Fruit fly (Drosophila melanogaster): ENCODE results near the gene PsGEF.

Gene PsGEF

dm6 chrX:2340009-2340733, 47.3 kb downstream of the PsGEF start:
- TF ChIP-seq psq (optimal IDR thresholded peaks at IDR 0.05) (no peak), Sin3A (optimal IDR thresholded peaks at IDR 0.05) (no peak), h (optimal IDR thresholded peaks at IDR 0.05) (no peak), insv (optimal IDR thresholded peaks at IDR 0.05) (no peak), Myc (optimal IDR thresholded peaks at IDR 0.05) (no peak), ttk (optimal IDR thresholded peaks at IDR 0.05) (no peak)

- TF ChIP-seq Sin3A (optimal IDR thresholded peaks at IDR 0.05) (no peak), insv (optimal IDR thresholded peaks at IDR 0.05) (no peak)
Observed at dm6 chrX:2337184-2337583, 50.3 kb downstream of the PsGEF start.

dm6 chrX:2336428-2336827, 51.0 kb downstream of the PsGEF start:
- TF ChIP-seq insv (optimal IDR thresholded peaks at IDR 0.05) (no peak), psq (optimal IDR thresholded peaks at IDR 0.05) (no peak), Sin3A (optimal IDR thresholded peaks at IDR 0.05) (no peak), h (optimal IDR thresholded peaks at IDR 0.05) (no peak), ttk (optimal IDR thresholded peaks at IDR 0.05) (no peak), Myc (optimal IDR thresholded peaks at IDR 0.05) (no peak)

dm6 chrX:2334556-2335137, 52.8 kb downstream of the PsGEF start, which contains the start of gene Ilp6:
Gene Ilp6 (minus strand): TSS chrX:2334658.
- no peak for TF ChIP-seq Sin3A (optimal IDR thresholded peaks at IDR 0.05)
- TF ChIP-seq h (optimal IDR thresholded peaks at IDR 0.05), result no peak
- TF ChIP-seq insv (optimal IDR thresholded peaks at IDR 0.05), result no peak
- no peak for TF ChIP-seq Myc (optimal IDR thresholded peaks at IDR 0.05)
- TF ChIP-seq psq (optimal IDR thresholded peaks at IDR 0.05), result no peak

dm6 chrX:2334025-2334424, 53.4 kb downstream of the PsGEF start:
- TF ChIP-seq psq (optimal IDR thresholded peaks at IDR 0.05) (no peak), ttk (optimal IDR thresholded peaks at IDR 0.05) (no peak), insv (optimal IDR thresholded peaks at IDR 0.05) (no peak), h (optimal IDR thresholded peaks at IDR 0.05) (no peak), Myc (optimal IDR thresholded peaks at IDR 0.05) (no peak), Sin3A (optimal IDR thresholded peaks at IDR 0.05) (no peak)

dm6 chrX:2332784-2333183, 54.7 kb downstream of the PsGEF start:
- TF ChIP-seq h (optimal IDR thresholded peaks at IDR 0.05) (no peak), psq (optimal IDR thresholded peaks at IDR 0.05) (no peak), ttk (optimal IDR thresholded peaks at IDR 0.05) (no peak), insv (optimal IDR thresholded peaks at IDR 0.05) (no peak), Sin3A (optimal IDR thresholded peaks at IDR 0.05) (no peak), Myc (optimal IDR thresholded peaks at IDR 0.05) (no peak)

- TF ChIP-seq Sin3A (optimal IDR thresholded peaks at IDR 0.05), result no peak
- TF ChIP-seq insv (optimal IDR thresholded peaks at IDR 0.05), result no peak
- TF ChIP-seq Myc (optimal IDR thresholded peaks at IDR 0.05), result no peak
- TF ChIP-seq psq (optimal IDR thresholded peaks at IDR 0.05), result no peak
- no peak for TF ChIP-seq ttk (optimal IDR thresholded peaks at IDR 0.05)
- no peak for TF ChIP-seq h (optimal IDR thresholded peaks at IDR 0.05)
Observed at dm6 chrX:2329312-2329711, 58.2 kb downstream of the PsGEF start.

dm6 chrX:2326828-2327227, 60.6 kb downstream of the PsGEF start, which contains the start of gene CG2854:
Gene CG2854 (plus strand): TSS chrX:2327128.
- TF ChIP-seq Sin3A (optimal IDR thresholded peaks at IDR 0.05) (no peak), h (optimal IDR thresholded peaks at IDR 0.05) (no peak), insv (optimal IDR thresholded peaks at IDR 0.05) (no peak), Myc (optimal IDR thresholded peaks at IDR 0.05) (no peak), ttk (optimal IDR thresholded peaks at IDR 0.05) (no peak), psq (optimal IDR thresholded peaks at IDR 0.05) (no peak)

dm6 chrX:2325658-2326245, 61.7 kb downstream of the PsGEF start, which contains the start of gene CG14050:
Gene CG14050 (minus strand): TSS chrX:2326217.
- no peak for TF ChIP-seq psq (optimal IDR thresholded peaks at IDR 0.05)
- no peak for TF ChIP-seq insv (optimal IDR thresholded peaks at IDR 0.05)
- no peak for TF ChIP-seq ttk (optimal IDR thresholded peaks at IDR 0.05)
- TF ChIP-seq Myc (optimal IDR thresholded peaks at IDR 0.05), result no peak
- no peak for TF ChIP-seq Sin3A (optimal IDR thresholded peaks at IDR 0.05)
- no peak for TF ChIP-seq h (optimal IDR thresholded peaks at IDR 0.05)

- no peak for TF ChIP-seq h (optimal IDR thresholded peaks at IDR 0.05)
- TF ChIP-seq Myc (optimal IDR thresholded peaks at IDR 0.05), result no peak
- TF ChIP-seq ttk (optimal IDR thresholded peaks at IDR 0.05), result no peak
- no peak for TF ChIP-seq insv (optimal IDR thresholded peaks at IDR 0.05)
- no peak for TF ChIP-seq psq (optimal IDR thresholded peaks at IDR 0.05)
- no peak for TF ChIP-seq Sin3A (optimal IDR thresholded peaks at IDR 0.05)
Observed at dm6 chrX:2323661-2324293, 63.7 kb downstream of the PsGEF start.

dm6 chrX:2321900-2322555, 65.4 kb downstream of the PsGEF start:
- no peak for TF ChIP-seq psq (optimal IDR thresholded peaks at IDR 0.05)
- TF ChIP-seq Myc (optimal IDR thresholded peaks at IDR 0.05), result no peak
- TF ChIP-seq insv (optimal IDR thresholded peaks at IDR 0.05), result no peak
- no peak for TF ChIP-seq h (optimal IDR thresholded peaks at IDR 0.05)
- TF ChIP-seq Sin3A (optimal IDR thresholded peaks at IDR 0.05), result no peak
- TF ChIP-seq ttk (optimal IDR thresholded peaks at IDR 0.05), result no peak
